Fruit fly (Drosophila melanogaster) whole organism, prepupa: ENCODE results near the gene iav.
A peak's percentile ranks its signal among the peaks of the same experiment; 100 is the strongest.

Experiments
- Blimp-1 ChIP-seq: fragments of 200-800 bp; sonication (Bioruptor generic); optimal IDR thresholded peaks from 3 replicates; lab custom pipeline; 2017; ENCODE audit warnings: missing biosample characterization, missing genetic modification characterization, mild to moderate bottlenecking, moderate library complexity, missing genetic modification reagents
- CG10631 ChIP-seq: fragments of 200-800 bp; sonication (Bioruptor generic); optimal IDR thresholded peaks from 2 replicates; lab custom pipeline; 2016; ENCODE audit warnings: missing biosample characterization, missing genetic modification characterization
- CG10669 ChIP-seq: fragments of 200-800 bp; sonication (Bioruptor generic); optimal IDR thresholded peaks from 3 replicates; lab custom pipeline; 2018; ENCODE audit warnings: missing biosample characterization, mild to moderate bottlenecking, missing genetic modification characterization, moderate library complexity
- CG11294 ChIP-seq: fragments of 200-800 bp; sonication (Bioruptor generic); IDR thresholded peaks from 2 replicates; pipeline ENCODE4 v1.3.6; 2022; ENCODE audit warnings: missing biosample characterization, missing genetic modification characterization
- CG11902 ChIP-seq: fragments of 200-800 bp; sonication (Bioruptor generic); optimal IDR thresholded peaks from 3 replicates; lab custom pipeline; 2016; ENCODE audit warnings: missing biosample characterization, missing genetic modification characterization
- CG15336 ChIP-seq: fragments of 200-800 bp; sonication (Bioruptor generic); IDR thresholded peaks from 2 replicates; pipeline ENCODE4 v1.3.6; 2022; ENCODE audit warnings: missing biosample characterization, missing genetic modification characterization
- CG16779 ChIP-seq: fragments of 200-800 bp; sonication (Bioruptor generic); optimal IDR thresholded peaks from 3 replicates; lab custom pipeline; 2017; ENCODE audit warnings: missing biosample characterization, mild to moderate bottlenecking, missing genetic modification characterization
- CG3032 ChIP-seq: fragments of 200-800 bp; optimal IDR thresholded peaks from 2 replicates; lab custom pipeline; 2019; ENCODE audit warnings: missing biosample characterization, mild to moderate bottlenecking, missing genetic modification characterization, moderate library complexity
- CG31627 ChIP-seq: fragments of 200-800 bp; sonication (Bioruptor generic); optimal IDR thresholded peaks from 3 replicates; lab custom pipeline; 2016; ENCODE audit warnings: missing biosample characterization, missing genetic modification characterization
- CG3919 ChIP-seq: fragments of 200-800 bp; sonication (Bioruptor generic); optimal IDR thresholded peaks from 3 replicates; lab custom pipeline; 2016; ENCODE audit warnings: missing biosample characterization, missing genetic modification characterization
- CG4318 ChIP-seq: fragments of 200-800 bp; sonication (Bioruptor generic); optimal IDR thresholded peaks from 3 replicates; lab custom pipeline; 2017; ENCODE audit warnings: missing biosample characterization, mild to moderate bottlenecking, missing genetic modification characterization
- CG6276 ChIP-seq: fragments of 200-800 bp; sonication (Bioruptor generic); optimal IDR thresholded peaks from 2 replicates; lab custom pipeline; 2017; ENCODE audit warnings: missing biosample characterization, mild to moderate bottlenecking, missing genetic modification characterization
- CG6792 ChIP-seq: fragments of 200-800 bp; sonication (Bioruptor generic); optimal IDR thresholded peaks from 3 replicates; lab custom pipeline; 2016; ENCODE audit warnings: missing biosample characterization, missing genetic modification characterization
- CG6854 ChIP-seq: fragments of 200-800 bp; sonication (Bioruptor generic); optimal IDR thresholded peaks from 2 replicates; lab custom pipeline; 2017; ENCODE audit warnings: missing biosample characterization, mild to moderate bottlenecking, missing genetic modification characterization
- CG8319 ChIP-seq: fragments of 200-800 bp; sonication (Bioruptor generic); optimal IDR thresholded peaks from 3 replicates; lab custom pipeline; 2016; ENCODE audit warnings: missing biosample characterization, missing genetic modification characterization
- Eip75B ChIP-seq: fragments of 200-800 bp; sonication (Bioruptor generic); optimal IDR thresholded peaks from 3 replicates; lab custom pipeline; 2016; ENCODE audit warnings: missing biosample characterization, missing genetic modification characterization
- Eip78C ChIP-seq: fragments of 200-800 bp; sonication (Bioruptor generic); peaks from one replicate; lab custom pipeline; 2016; ENCODE audit warnings: missing biosample characterization, missing genetic modification characterization
- Ets21C ChIP-seq: fragments of 200-800 bp; sonication (Bioruptor generic); optimal IDR thresholded peaks from 3 replicates; lab custom pipeline; 2016; ENCODE audit warnings: missing biosample characterization, missing genetic modification characterization
- Ets96B ChIP-seq: fragments of 200-800 bp; optimal IDR thresholded peaks from 2 replicates; lab custom pipeline; 2019; ENCODE audit warnings: missing biosample characterization, mild to moderate bottlenecking, missing genetic modification characterization, moderate library complexity
- Gug ChIP-seq: fragments of 200-800 bp; sonication (Bioruptor generic); IDR thresholded peaks from 2 replicates; pipeline ENCODE4 v1.3.6; 2022; ENCODE audit warnings: missing biosample characterization, missing genetic modification characterization
- Hr38 ChIP-seq: sonication (Bioruptor generic); optimal IDR thresholded peaks from 2 replicates; lab custom pipeline; 2016; ENCODE audit warnings: missing biosample characterization, missing genetic modification characterization
- Hr39 ChIP-seq: fragments of 200-800 bp; sonication (Bioruptor generic); optimal IDR thresholded peaks from 2 replicates; lab custom pipeline; 2016; ENCODE audit warnings: missing biosample characterization, missing genetic modification characterization
- Met ChIP-seq: fragments of 200-800 bp; sonication (Bioruptor generic); optimal IDR thresholded peaks from 3 replicates; lab custom pipeline; 2016; ENCODE audit warnings: missing biosample characterization, missing genetic modification characterization
- Smox ChIP-seq: fragments of 200-800 bp; sonication (Bioruptor generic); optimal IDR thresholded peaks from 3 replicates; lab custom pipeline; 2016; ENCODE audit warnings: missing biosample characterization, missing genetic modification characterization
- Sox14 ChIP-seq: fragments of 200-800 bp; sonication (Bioruptor generic); optimal IDR thresholded peaks from 3 replicates; lab custom pipeline; 2016; ENCODE audit warnings: missing biosample characterization, missing genetic modification characterization
- Sox15 ChIP-seq: fragments of 200-800 bp; sonication (Bioruptor generic); optimal IDR thresholded peaks from 3 replicates; lab custom pipeline; 2016; ENCODE audit warnings: missing biosample characterization, missing genetic modification characterization
- achi ChIP-seq: fragments of 200-800 bp; sonication (Bioruptor generic); optimal IDR thresholded peaks from 3 replicates; lab custom pipeline; 2016; ENCODE audit warnings: missing biosample characterization, missing genetic modification characterization
- acj6 ChIP-seq: fragments of 200-800 bp; sonication (Bioruptor generic); optimal IDR thresholded peaks from 3 replicates; lab custom pipeline; 2016; ENCODE audit warnings: missing biosample characterization, missing genetic modification characterization
- cyc ChIP-seq: fragments of 200-800 bp; sonication (Bioruptor generic); optimal IDR thresholded peaks from 3 replicates; lab custom pipeline; 2016; ENCODE audit warnings: missing biosample characterization, missing genetic modification characterization
- eg ChIP-seq: fragments of 200-800 bp; sonication (Bioruptor generic); IDR thresholded peaks from 3 replicates; pipeline ENCODE4 v1.3.6; 2022; ENCODE audit warnings: missing biosample characterization, missing genetic modification characterization
- esn ChIP-seq: fragments of 200-800 bp; sonication (Bioruptor generic); optimal IDR thresholded peaks from 2 replicates; lab custom pipeline; 2016; ENCODE audit warnings: missing biosample characterization, mild to moderate bottlenecking, missing genetic modification characterization, moderate library complexity
- salr ChIP-seq, 2 experiments: fragments of 200-800 bp; sonication (Bioruptor generic); optimal IDR thresholded peaks; 3 replicates each; lab custom pipeline; 2016 to 2018; ENCODE audit warnings: missing biosample characterization in 2 of 2, missing genetic modification characterization in 2 of 2, mild to moderate bottlenecking in 1 of 2
- spab ChIP-seq: fragments of 200-800 bp; sonication (Bioruptor generic); optimal IDR thresholded peaks from 2 replicates; lab custom pipeline; 2017; ENCODE audit warnings: missing biosample characterization, mild to moderate bottlenecking, missing genetic modification characterization, missing genetic modification reagents
- ss ChIP-seq, 2 experiments: fragments of 200-800 bp; sonication (Bioruptor generic); optimal IDR thresholded peaks; 2 replicates in 1 of 2; 3 replicates in 1 of 2; lab custom pipeline; 2017 to 2018; ENCODE audit warnings: mild to moderate bottlenecking in 2 of 2, missing biosample characterization in 2 of 2, missing genetic modification characterization in 2 of 2, moderate library complexity in 1 of 2
- topi ChIP-seq: fragments of 200-800 bp; sonication (Bioruptor generic); optimal IDR thresholded peaks from 3 replicates; lab custom pipeline; 2016; ENCODE audit warnings: missing biosample characterization, missing genetic modification characterization
- vri ChIP-seq: fragments of 200-800 bp; sonication (Bioruptor generic); optimal IDR thresholded peaks from 3 replicates; lab custom pipeline; 2016; ENCODE audit warnings: missing biosample characterization, mild to moderate bottlenecking, missing genetic modification characterization

iav gene

DNA sequence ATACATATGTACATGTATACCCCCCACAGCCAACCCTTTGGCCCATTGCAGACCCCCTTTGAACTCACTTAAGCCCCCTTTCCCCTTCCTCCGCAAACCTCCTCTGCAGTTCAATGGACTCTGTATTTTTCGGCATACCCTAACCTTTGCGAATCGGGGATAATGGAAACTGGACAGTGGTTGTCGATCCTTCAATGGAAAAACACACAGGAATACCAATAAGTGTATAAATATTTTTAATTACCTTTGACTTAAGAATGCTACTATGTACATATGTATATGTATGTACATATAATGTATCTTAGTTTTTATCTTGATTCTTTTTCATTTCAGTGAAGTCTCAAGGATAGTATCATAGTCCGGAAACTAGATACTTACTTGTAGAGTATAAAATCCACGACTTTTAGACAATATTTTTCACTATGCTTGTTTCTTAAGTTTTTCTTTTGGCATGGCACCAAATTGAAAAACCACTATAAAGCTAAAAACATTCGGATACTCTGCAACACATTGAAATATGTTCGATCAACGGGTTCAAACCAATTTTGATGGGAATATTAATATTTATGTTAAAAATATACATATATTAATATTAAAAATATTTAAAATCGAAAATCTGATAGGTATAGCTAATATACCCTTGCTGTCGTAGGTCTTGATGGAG, 42.7 kb downstream of the iav start (continued):
- TF ChIP-seq topi (GFP tag; lab: Kevin White, UChicago) (peak; percentile 63), CG6792 (GFP tag; lab: Kevin White, UChicago) (peak; percentile 32), spab (no peak), Ets96B (tag; lab: Kevin White, UChicago) (peak; percentile 26), Blimp-1 (GFP tag; lab: Kevin White, UChicago) (peak; percentile 48), CG3919 (GFP tag; lab: Kevin White, UChicago) (peak; percentile 56), CG4318 (GFP tag; lab: Kevin White, UChicago) (peak; percentile 49), Sox15 (peak; percentile 7), Met (GFP tag; lab: Kevin White, UChicago) (peak; percentile 71), CG6276 (peak; percentile 68), acj6 (peak; percentile 57), Sox14 (peak; percentile 17), Hr39 (peak; percentile 57), Hr38 (GFP tag; lab: Kevin White, UChicago) (no peak), CG31627 (peak; percentile 29), eg (GFP tag; lab: Robert Waterston, UW) (peak; percentile 83), CG10669 (GFP tag; lab: Kevin White, UChicago) (peak; percentile 42), salr (GFP tag; optimal IDR thresholded peaks at IDR 0.05; lab: Kevin White, UChicago) (peak in 1 of 2 experiments; percentile 53), Smox (GFP tag; lab: Kevin White, UChicago) (peak; percentile 46), Ets21C (GFP tag; lab: Kevin White, UChicago) (peak; percentile 16), CG10631 (GFP tag; lab: Kevin White, UChicago) (peak; percentile 54)

DNA sequence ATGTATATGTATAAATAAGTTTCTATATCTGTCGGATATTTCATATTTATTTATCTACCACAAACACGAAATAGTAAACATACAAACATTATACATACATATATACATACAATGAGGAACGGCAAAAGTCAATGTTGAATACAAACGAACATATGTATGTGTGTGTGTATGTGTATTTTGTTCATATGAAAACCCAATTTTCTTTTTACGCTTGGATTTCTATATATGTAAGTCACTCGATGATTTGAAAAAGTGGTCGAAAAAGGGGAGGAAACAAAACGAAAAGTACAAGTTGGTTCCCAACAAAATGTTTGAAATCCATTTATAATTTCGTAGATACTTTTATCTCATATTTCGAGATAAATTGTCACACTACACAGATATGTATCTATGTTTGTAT, 43.5 kb downstream of the iav start:
- TF ChIP-seq CG15336 (GFP tag; lab: Robert Waterston, UW), result no peak
- TF ChIP-seq CG8319 (GFP tag; lab: Kevin White, UChicago), result no peak
- no peak for TF ChIP-seq cyc (GFP tag; lab: Kevin White, UChicago)
- no peak for TF ChIP-seq topi (GFP tag; lab: Kevin White, UChicago)

DNA sequence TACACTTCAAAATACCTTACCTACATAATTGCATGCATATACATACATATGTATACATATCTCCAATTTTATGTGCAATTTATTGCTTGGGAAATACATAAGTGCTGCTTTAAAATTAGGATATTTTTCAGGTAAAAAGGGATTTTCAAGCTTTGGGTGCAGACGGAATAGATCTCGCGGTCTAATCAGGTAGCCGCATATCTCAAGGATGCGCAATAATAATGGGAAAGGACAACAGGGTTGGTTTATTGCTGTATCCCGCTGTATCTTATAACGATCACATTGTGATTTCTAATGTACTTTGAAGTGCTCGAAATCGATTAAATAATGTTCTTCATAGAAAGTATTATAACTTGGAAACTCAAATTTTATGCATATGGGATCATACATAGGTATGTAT, 43.9 kb downstream of the iav start:
- TF ChIP-seq achi (no peak), Gug (GFP tag; lab: Robert Waterston, UW) (no peak), Ets96B (tag; lab: Kevin White, UChicago) (no peak), Hr38 (GFP tag; lab: Kevin White, UChicago) (no peak), CG3032 (tag; lab: Kevin White, UChicago) (no peak), ss (GFP tag; optimal IDR thresholded peaks at IDR 0.05; lab: Kevin White, UChicago) (no peak), CG6854 (GFP tag; lab: Kevin White, UChicago) (no peak), CG11902 (GFP tag; lab: Kevin White, UChicago) (no peak), topi (GFP tag; lab: Kevin White, UChicago) (no peak), Smox (GFP tag; lab: Kevin White, UChicago) (no peak), eg (GFP tag; lab: Robert Waterston, UW) (no peak), vri (no peak), CG11294 (no peak), acj6 (no peak), CG3919 (GFP tag; lab: Kevin White, UChicago) (no peak), Blimp-1 (GFP tag; lab: Kevin White, UChicago) (no peak), CG10669 (GFP tag; lab: Kevin White, UChicago) (no peak), Eip75B (GFP tag; lab: Kevin White, UChicago) (no peak), CG8319 (GFP tag; lab: Kevin White, UChicago) (no peak), CG16779 (tag; lab: Kevin White, UChicago) (no peak)

dm6 chrX:6859245-6859644, 45.5 kb downstream of the iav start:
- TF ChIP-seq esn (GFP tag; lab: Kevin White, UChicago), result no peak
- TF ChIP-seq Eip78C, result peak; percentile 11
- TF ChIP-seq, all 60 proteins: peak for 1
